Worm (Caenorhabditis elegans): ENCODE measurements around the gene F42A10.9.

Gene F42A10.9

ce11 chrIII:6152078-6152477 is 12.3 kb upstream of the F42A10.9 start:
- TF ChIP-seq Y48G9A.11 (GFP tag; IDR thresholded peaks at IDR 0.05) = peak; percentile 71; the same call in 1 of the 2 replicates

DNA sequence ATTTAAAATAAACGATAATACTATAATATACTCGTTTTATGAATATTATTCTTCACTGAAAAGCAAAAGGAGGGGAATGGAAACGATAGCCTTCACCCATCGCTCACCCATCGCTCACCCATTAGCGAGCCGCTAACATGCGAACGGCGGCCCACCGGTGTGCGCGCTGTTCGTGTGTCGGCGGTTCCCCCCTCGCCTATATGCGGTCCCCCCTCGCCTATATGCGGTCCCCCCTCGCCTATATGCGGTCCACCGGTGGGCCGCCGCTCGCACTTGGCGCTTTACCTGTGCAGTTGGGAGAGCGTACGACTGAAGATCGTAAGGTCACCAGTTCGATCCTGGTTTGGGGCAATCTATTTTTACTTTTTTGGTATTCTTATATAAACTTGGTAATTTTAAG is 11.3 kb upstream of the F42A10.9 start:
- TF ChIP-seq set-16 (GFP tag; IDR thresholded peaks at IDR 0.05) (peak; percentile 93), egl-43 (GFP tag; IDR thresholded peaks at IDR 0.05) (0 out of 2 replicates have a peak, but pooled peaks have one; percentile 17)

DNA sequence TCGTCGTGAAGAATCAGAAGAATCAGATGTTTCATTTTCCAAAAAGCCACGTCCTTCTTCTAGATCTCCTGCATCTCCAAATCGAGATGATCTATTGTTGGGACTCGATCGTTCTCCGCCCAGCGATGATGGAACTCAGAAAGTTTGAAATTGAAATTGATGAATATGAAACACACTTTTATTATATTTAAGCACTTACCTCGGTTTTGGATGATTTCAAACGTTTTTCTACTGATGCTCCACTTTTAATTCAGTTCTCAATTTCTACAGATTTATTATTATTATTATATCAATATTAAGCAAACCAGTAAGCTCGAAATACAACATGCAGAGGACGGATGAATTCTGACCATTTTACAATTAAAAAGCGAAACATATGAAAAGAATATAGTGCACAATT is 9.8 kb upstream of the F42A10.9 start:
- TF ChIP-seq aha-1 (tag) = peak; percentile 67
- no peak for TF ChIP-seq ztf-11 (tag; optimal IDR thresholded peaks at IDR 0.05)
- TF ChIP-seq unc-62 (GFP tag; optimal IDR thresholded peaks at IDR 0.05 in 1 of 2) = peak in 1 of 2 experiments; percentile 76
- TF ChIP-seq unc-62 (tag; optimal IDR thresholded peaks at IDR 0.05) = no peak

- TF ChIP-seq unc-130 (GFP tag; optimal IDR thresholded peaks at IDR 0.05) (no peak), zag-1 (tag; optimal IDR thresholded peaks at IDR 0.05) (no peak)
These were observed 8.6 kb upstream of the F42A10.9 start for ce11 chrIII:6155787-6156186.

- TF ChIP-seq pha-4 (GFP tag; IDR thresholded peaks at IDR 0.05) (no peak), pha-4 (tag; optimal IDR thresholded peaks at IDR 0.05) (no peak), lim-7 (GFP tag; IDR thresholded peaks at IDR 0.05) (peak; percentile 16; the same call in 1 of the 2 replicates), cey-2 (tag; optimal IDR thresholded peaks at IDR 0.05; ENCODE audit: borderline replicate concordance, insufficient read depth) (no peak), hlh-11 (tag; optimal IDR thresholded peaks at IDR 0.05) (peak; percentile 30), ceh-32 (tag; optimal IDR thresholded peaks at IDR 0.05; ENCODE audit: poor library complexity) (no peak), set-16 (GFP tag; IDR thresholded peaks at IDR 0.05) (peak; percentile 45; the same call in 1 of the 2 replicates), Y75B8A.6 (GFP tag; IDR thresholded peaks at IDR 0.05) (no peak), egl-43 (GFP tag; IDR thresholded peaks at IDR 0.05) (no peak), nhr-10 (tag; optimal IDR thresholded peaks at IDR 0.05) (no peak), dve-1 (tag; optimal IDR thresholded peaks at IDR 0.05; ENCODE audit: insufficient read depth) (no peak), daf-16 (GFP tag; optimal IDR thresholded peaks at IDR 0.05) (peak in 1 of 2 experiments; percentile 56), daf-16 (tag; optimal IDR thresholded peaks at IDR 0.05) (no peak), daf-12 (tag; optimal IDR thresholded peaks at IDR 0.05) (no peak), lin-15B (tag; optimal IDR thresholded peaks at IDR 0.05) (no peak), Y5F2A.4 (GFP tag; optimal IDR thresholded peaks at IDR 0.05) (no peak)
These were observed 6.6 kb upstream of the F42A10.9 start, which contains the start of gene anmt-2 for ce11 chrIII:6157708-6158321. TSS of gene anmt-2 (minus strand) at chrIII:6157758.

ce11 chrIII:6158642-6159475 is 5.5 kb upstream of the F42A10.9 start, which contains the start of gene nfm-1:
TSS of gene nfm-1 (plus strand) at chrIII:6159453.
- TF ChIP-seq F49E8.2 (tag; optimal IDR thresholded peaks at IDR 0.05; ENCODE audit: borderline replicate concordance) (peak; percentile 39), hmg-1.1 (GFP tag; IDR thresholded peaks at IDR 0.05) (peak; percentile 86), skn-1 (tag; optimal IDR thresholded peaks at IDR 0.05) (no peak), nhr-41 (GFP tag; IDR thresholded peaks at IDR 0.05) (peak; percentile 28; the same call in 1 of the 2 replicates), egl-43 (GFP tag; IDR thresholded peaks at IDR 0.05) (peak; percentile 93), F26F4.8 (GFP tag; conservative IDR thresholded peaks at IDR 0.05) (peak; percentile 88), nhr-6 (tag; optimal IDR thresholded peaks at IDR 0.05) (peak; percentile 27), ctbp-1 (GFP tag; IDR thresholded peaks at IDR 0.05) (peak; percentile 82), snpc-4 (tag; optimal IDR thresholded peaks at IDR 0.05) (no peak), pqm-1 (tag; optimal IDR thresholded peaks at IDR 0.05) (peak; percentile 85), mxl-2 (GFP tag; conservative IDR thresholded peaks at IDR 0.05) (no peak; the same call in 1 of the 2 replicates), lir-3 (tag; optimal IDR thresholded peaks at IDR 0.05) (peak; percentile 8), dve-1 (tag; optimal IDR thresholded peaks at IDR 0.05; ENCODE audit: insufficient read depth) (peak; percentile 74), nhr-10 (tag; optimal IDR thresholded peaks at IDR 0.05) (peak; percentile 16), dmd-8 (GFP tag; IDR thresholded peaks at IDR 0.05) (peak; percentile 88), egl-27 (tag; optimal IDR thresholded peaks at IDR 0.05) (no peak), mep-1 (tag; optimal IDR thresholded peaks at IDR 0.05) (peak; percentile 63), nhr-11 (tag; optimal IDR thresholded peaks at IDR 0.05) (peak; percentile 44), F37D6.2 (tag; optimal IDR thresholded peaks at IDR 0.05) (no peak), lim-7 (GFP tag; IDR thresholded peaks at IDR 0.05) (peak; percentile 84), nhr-77 (tag; optimal IDR thresholded peaks at IDR 0.05) (peak; percentile 75)
